Fruit fly (Drosophila melanogaster) whole organism: ENCODE results near the gene Jhbp7.

ENCODE experiments used
- CG8478 ChIP-seq: fragments of >200 bp; optimal IDR thresholded peaks from 2 replicates; lab custom pipeline; 2018; ENCODE audit warnings: inconsistent platforms
- Dll ChIP-seq: fragments of >200 bp; optimal IDR thresholded peaks from 2 replicates; lab custom pipeline; 2017
- EcR ChIP-seq, 2 experiments: fragments of >200 bp; optimal IDR thresholded peaks; 2 replicates each; lab custom pipeline; 2017; ENCODE audit warnings: missing biosample characterization in 2 of 2, missing genetic modification characterization in 2 of 2, missing genetic modification reagents in 2 of 2
- pan ChIP-seq: fragments of >200 bp; optimal IDR thresholded peaks from 2 replicates; lab custom pipeline; 2017
- psq ChIP-seq: fragments of >200 bp; optimal IDR thresholded peaks from 2 replicates; lab custom pipeline; 2017
- usp ChIP-seq: fragments of >200 bp; optimal IDR thresholded peaks from 2 replicates; lab custom pipeline; 2017; ENCODE audit warnings: missing biosample characterization, missing genetic modification characterization, mixed read lengths

Gene Jhbp7

dm6 chr3R:25273537-25273936, 36.1 kb downstream of the Jhbp7 start, which contains the start of gene CG11878:
Gene CG11878 (plus strand): TSS chr3R:25273837.
- TF ChIP-seq psq (lab: Kevin White, UChicago), result no peak
- no peak for TF ChIP-seq usp (GFP tag; lab: Kevin White, UChicago)
- no peak for TF ChIP-seq EcR (GFP tag; optimal IDR thresholded peaks at IDR 0.05; lab: Kevin White, UChicago)
- TF ChIP-seq pan, result no peak
- TF ChIP-seq Dll (lab: Kevin White, UChicago), result no peak
- no peak for TF ChIP-seq CG8478 (lab: Kevin White, UChicago)

- TF ChIP-seq psq (lab: Kevin White, UChicago) (no peak), CG8478 (lab: Kevin White, UChicago) (no peak), EcR (GFP tag; optimal IDR thresholded peaks at IDR 0.05; lab: Kevin White, UChicago) (no peak), usp (GFP tag; lab: Kevin White, UChicago) (no peak), pan (no peak), Dll (lab: Kevin White, UChicago) (no peak)
Observed at dm6 chr3R:25275276-25275675, 37.9 kb downstream of the Jhbp7 start.

dm6 chr3R:25277112-25277511, 39.7 kb downstream of the Jhbp7 start, which contains the start of gene CG10513:
Gene CG10513 (minus strand): TSS chr3R:25277212.
- TF ChIP-seq psq (lab: Kevin White, UChicago), result no peak
- TF ChIP-seq usp (GFP tag; lab: Kevin White, UChicago), result no peak
- no peak for TF ChIP-seq EcR (GFP tag; optimal IDR thresholded peaks at IDR 0.05; lab: Kevin White, UChicago)
- no peak for TF ChIP-seq Dll (lab: Kevin White, UChicago)
- TF ChIP-seq CG8478 (lab: Kevin White, UChicago), result no peak
- TF ChIP-seq pan, result no peak

- TF ChIP-seq psq (lab: Kevin White, UChicago) (no peak), Dll (lab: Kevin White, UChicago) (no peak)
Observed at dm6 chr3R:25279796-25280350, 42.5 kb downstream of the Jhbp7 start, which contains the start of gene CG10514. Gene CG10514 (minus strand): TSS chr3R:25279846.

dm6 chr3R:25281165-25281564, 43.8 kb downstream of the Jhbp7 start, which contains the start of gene CG11892:
Gene CG11892 (plus strand): TSS chr3R:25281548.
- TF ChIP-seq psq (lab: Kevin White, UChicago) (no peak), CG8478 (lab: Kevin White, UChicago) (no peak), usp (GFP tag; lab: Kevin White, UChicago) (no peak), EcR (GFP tag; optimal IDR thresholded peaks at IDR 0.05; lab: Kevin White, UChicago) (no peak), Dll (lab: Kevin White, UChicago) (no peak), pan (no peak)

dm6 chr3R:25283209-25283670, 45.8 kb downstream of the Jhbp7 start, which contains the start of gene CG31300:
Gene CG31300 (plus strand): TSS chr3R:25283620.
- no peak for TF ChIP-seq Dll (lab: Kevin White, UChicago)
- TF ChIP-seq EcR (GFP tag; optimal IDR thresholded peaks at IDR 0.05; lab: Kevin White, UChicago), result no peak
- TF ChIP-seq psq (lab: Kevin White, UChicago), result no peak

- no peak for TF ChIP-seq Dll (lab: Kevin White, UChicago)
Observed at dm6 chr3R:25285173-25285572, 47.8 kb downstream of the Jhbp7 start, which contains the start of gene CG31104. Gene CG31104 (plus strand): TSS chr3R:25285473.

- no peak for TF ChIP-seq usp (GFP tag; lab: Kevin White, UChicago)
- TF ChIP-seq Dll (lab: Kevin White, UChicago), result no peak
- no peak for TF ChIP-seq pan
- TF ChIP-seq CG8478 (lab: Kevin White, UChicago), result no peak
- TF ChIP-seq EcR (GFP tag; optimal IDR thresholded peaks at IDR 0.05; lab: Kevin White, UChicago), result no peak
- TF ChIP-seq psq (lab: Kevin White, UChicago), result no peak
Observed at dm6 chr3R:25287128-25287527, 49.7 kb downstream of the Jhbp7 start, which contains the start of gene CG13658. Gene CG13658 (plus strand): TSS chr3R:25287474.
